Fruit fly (Drosophila melanogaster) whole organism, embryonic: ENCODE data around the gene Oatp30B.

Experiments used
- Atf3 ChIP-seq: fragments of 200-800 bp; sonication (Bioruptor generic); optimal IDR thresholded peaks from 3 replicates; lab custom pipeline; 2016; ENCODE audit warnings: missing biosample characterization, missing genetic modification characterization
- C15 ChIP-seq: fragments of 200-800 bp; sonication (Bioruptor generic); IDR thresholded peaks from 3 replicates; pipeline ENCODE4 v1.3.6; 2022; ENCODE audit warnings: missing biosample characterization, missing genetic modification characterization
- CG10366 ChIP-seq: fragments of 200-800 bp; sonication (Bioruptor generic); IDR thresholded peaks from 2 replicates; pipeline ENCODE4 v1.3.6; 2022; ENCODE audit warnings: missing biosample characterization, missing genetic modification characterization
- CG11456 ChIP-seq: fragments of 200-800 bp; sonication (Bioruptor generic); IDR thresholded peaks from 3 replicates; pipeline ENCODE4 v1.3.6; 2022; ENCODE audit warnings: missing biosample characterization, missing genetic modification characterization
- CG12104 ChIP-seq: fragments of 200-800 bp; sonication (Bioruptor generic); optimal IDR thresholded peaks from 3 replicates; lab custom pipeline; 2016; ENCODE audit warnings: missing biosample characterization, missing genetic modification characterization
- CG13287 ChIP-seq: fragments of 200-800 bp; sonication (Bioruptor generic); IDR thresholded peaks from 2 replicates; pipeline ENCODE4 v1.3.6; 2022; ENCODE audit warnings: missing biosample characterization, missing genetic modification characterization; ENCODE audit not compliant: partially characterized antibody
- CG13296 ChIP-seq: fragments of 200-800 bp; sonication (Bioruptor generic); optimal IDR thresholded peaks from 3 replicates; lab custom pipeline; 2018; ENCODE audit warnings: missing biosample characterization, mild to moderate bottlenecking, missing genetic modification characterization
- CG14050 ChIP-seq: fragments of 200-800 bp; sonication (Bioruptor generic); IDR thresholded peaks from 3 replicates; pipeline ENCODE4 v1.3.6; 2022; ENCODE audit warnings: missing biosample characterization, missing genetic modification characterization
- CG32532 ChIP-seq: fragments of 200-800 bp; sonication (Bioruptor generic); IDR thresholded peaks from 2 replicates; pipeline ENCODE4 v1.3.6; 2022; ENCODE audit warnings: missing biosample characterization, missing genetic modification characterization
- CG32772 ChIP-seq: fragments of 200-800 bp; sonication (Bioruptor generic); IDR thresholded peaks from 2 replicates; pipeline ENCODE4 v1.3.6; 2022; ENCODE audit warnings: missing biosample characterization, missing genetic modification characterization
- CG34376 ChIP-seq: fragments of 200-800 bp; sonication (Bioruptor generic); optimal IDR thresholded peaks from 2 replicates; lab custom pipeline; 2018; ENCODE audit warnings: missing biosample characterization, mild to moderate bottlenecking, missing genetic modification characterization
- CG3995 ChIP-seq: fragments of 200-800 bp; sonication (Bioruptor generic); optimal IDR thresholded peaks from 3 replicates; lab custom pipeline; 2016; ENCODE audit warnings: missing biosample characterization, missing genetic modification characterization
- CG4730 ChIP-seq: fragments of 200-800 bp; sonication (Bioruptor generic); IDR thresholded peaks from 2 replicates; pipeline ENCODE4 v1.3.6; 2022; ENCODE audit warnings: missing biosample characterization, missing genetic modification characterization
- CG6791 ChIP-seq: fragments of 200-800 bp; sonication (Bioruptor generic); IDR thresholded peaks from 3 replicates; pipeline ENCODE4 v1.3.6; 2022; ENCODE audit warnings: missing biosample characterization, missing genetic modification characterization; ENCODE audit not compliant: partially characterized antibody
- CG7271 ChIP-seq: fragments of 200-800 bp; sonication (Bioruptor generic); optimal IDR thresholded peaks from 2 replicates; lab custom pipeline; 2018; ENCODE audit warnings: missing biosample characterization, mild to moderate bottlenecking, missing genetic modification characterization, moderate library complexity
- CG7556 ChIP-seq: fragments of 200-800 bp; sonication (Bioruptor generic); optimal IDR thresholded peaks from 2 replicates; lab custom pipeline; 2017; ENCODE audit warnings: missing biosample characterization, mild to moderate bottlenecking, missing genetic modification characterization
- CG8944 ChIP-seq: fragments of 200-800 bp; sonication (Bioruptor generic); optimal IDR thresholded peaks from 3 replicates; lab custom pipeline; 2016; ENCODE audit warnings: missing biosample characterization, missing genetic modification characterization
- CkIIα-i1 ChIP-seq: fragments of 200-800 bp; sonication (Bioruptor generic); IDR thresholded peaks from 2 replicates; pipeline ENCODE4 v1.3.6; 2022; ENCODE audit warnings: missing biosample characterization, missing genetic modification characterization
- E2f1 ChIP-seq: fragments of 200-800 bp; sonication (Bioruptor generic); IDR thresholded peaks from 2 replicates; pipeline ENCODE4 v1.3.6; 2022; ENCODE audit warnings: missing biosample characterization, missing genetic modification characterization
- HLH3B ChIP-seq: fragments of 200-800 bp; sonication (Bioruptor generic); IDR thresholded peaks from 2 replicates; pipeline ENCODE4 v1.3.6; 2022; ENCODE audit warnings: missing biosample characterization, missing genetic modification characterization
- Hmx ChIP-seq: fragments of 200-800 bp; sonication (Bioruptor generic); optimal IDR thresholded peaks from 2 replicates; lab custom pipeline; 2016; ENCODE audit warnings: missing biosample characterization, missing genetic modification characterization
- Hr39 ChIP-seq: fragments of >200 bp; optimal IDR thresholded peaks from 2 replicates; lab custom pipeline; 2017
- Scr ChIP-seq: fragments of 200-800 bp; sonication (Bioruptor generic); IDR thresholded peaks from 2 replicates; pipeline ENCODE4 v1.3.6; 2022; ENCODE audit warnings: missing biosample characterization, missing genetic modification characterization; ENCODE audit not compliant: partially characterized antibody
- Side ChIP-seq: fragments of 200-800 bp; sonication (Bioruptor generic); optimal IDR thresholded peaks from 2 replicates; lab custom pipeline; 2016; ENCODE audit warnings: missing biosample characterization, missing genetic modification characterization
- Sin3A ChIP-seq: fragments of >200 bp; optimal IDR thresholded peaks from 2 replicates; lab custom pipeline; 2018
- Sox102F ChIP-seq: fragments of 200-800 bp; sonication (Bioruptor generic); optimal IDR thresholded peaks from 2 replicates; lab custom pipeline; 2018; ENCODE audit warnings: missing biosample characterization, mild to moderate bottlenecking, missing genetic modification characterization, moderate library complexity
- Sry-δ ChIP-seq: fragments of 200-800 bp; sonication (Bioruptor generic); optimal IDR thresholded peaks from 2 replicates; lab custom pipeline; 2016; ENCODE audit warnings: missing biosample characterization, missing genetic modification characterization
- TFAM ChIP-seq: fragments of 200-800 bp; sonication (Bioruptor generic); optimal IDR thresholded peaks from 2 replicates; lab custom pipeline; 2017; ENCODE audit warnings: missing biosample characterization, missing genetic modification characterization, inconsistent platforms
- al ChIP-seq: fragments of 200-800 bp; sonication (Bioruptor generic); IDR thresholded peaks from 2 replicates; pipeline ENCODE4 v1.3.6; 2022; ENCODE audit warnings: missing biosample characterization, missing genetic modification characterization
- bab2 ChIP-seq: fragments of 200-800 bp; sonication (Bioruptor generic); optimal IDR thresholded peaks from 2 replicates; lab custom pipeline; 2016; ENCODE audit warnings: missing biosample characterization, missing genetic modification characterization
- bsh ChIP-seq, 2 experiments: fragments of 200-800 bp; sonication (Bioruptor generic); optimal IDR thresholded peaks; 2 replicates each; lab custom pipeline; 2017 to 2018; ENCODE audit warnings: mild to moderate bottlenecking in 2 of 2, missing biosample characterization in 2 of 2, missing genetic modification characterization in 2 of 2, moderate library complexity in 1 of 2
- btn ChIP-seq: fragments of 200-800 bp; sonication (Bioruptor generic); optimal IDR thresholded peaks from 2 replicates; lab custom pipeline; 2016; ENCODE audit warnings: missing biosample characterization, missing genetic modification characterization
- cad ChIP-seq: fragments of >200 bp; optimal IDR thresholded peaks from 2 replicates; lab custom pipeline; 2017; ENCODE audit warnings: missing biosample characterization, missing genetic modification characterization
- chif ChIP-seq, 2 experiments: fragments of 200-800 bp; sonication (Bioruptor generic); optimal IDR thresholded peaks; 3 replicates each; lab custom pipeline; 2016; ENCODE audit warnings: missing biosample characterization in 2 of 2, missing genetic modification characterization in 2 of 2
- dati ChIP-seq: fragments of 200-800 bp; sonication (Bioruptor generic); IDR thresholded peaks from 2 replicates; pipeline ENCODE4 v1.3.6; 2022; ENCODE audit warnings: missing biosample characterization, missing genetic modification characterization
- eve ChIP-seq, 2 experiments: fragments of >200 bp; optimal IDR thresholded peaks; 2 replicates each; lab custom pipeline; 2017; ENCODE audit warnings: missing biosample characterization in 2 of 2, missing genetic modification characterization in 2 of 2
- eyg ChIP-seq: fragments of 200-800 bp; sonication (Bioruptor generic); optimal IDR thresholded peaks from 3 replicates; lab custom pipeline; 2016; ENCODE audit warnings: missing biosample characterization, missing genetic modification characterization
- fd64A ChIP-seq: fragments of 200-800 bp; sonication (Bioruptor generic); optimal IDR thresholded peaks from 3 replicates; lab custom pipeline; 2018; ENCODE audit warnings: missing biosample characterization, mild to moderate bottlenecking, missing genetic modification characterization
- hth ChIP-seq: fragments of >200 bp; optimal IDR thresholded peaks from 2 replicates; lab custom pipeline; 2017; ENCODE audit warnings: inconsistent platforms
- ind ChIP-seq: fragments of 200-800 bp; sonication (Bioruptor generic); optimal IDR thresholded peaks from 3 replicates; lab custom pipeline; 2016; ENCODE audit warnings: missing biosample characterization, missing genetic modification characterization
- kah ChIP-seq: fragments of 200-800 bp; sonication (Bioruptor generic); optimal IDR thresholded peaks from 2 replicates; lab custom pipeline; 2018; ENCODE audit warnings: missing biosample characterization, mild to moderate bottlenecking, missing genetic modification characterization
- ken ChIP-seq: fragments of 200-800 bp; sonication (Bioruptor generic); IDR thresholded peaks from 3 replicates; pipeline ENCODE4 v1.3.6; 2022; ENCODE audit warnings: missing biosample characterization, missing genetic modification characterization
- lab ChIP-seq: fragments of 200-800 bp; sonication (Bioruptor generic); optimal IDR thresholded peaks from 3 replicates; lab custom pipeline; 2017; ENCODE audit warnings: missing biosample characterization, missing genetic modification characterization, mild to moderate bottlenecking, moderate library complexity, missing genetic modification reagents
- lov ChIP-seq, 2 experiments: fragments of 200-800 bp in 1 of 2; fragments of >200 bp in 1 of 2; sonication (Bioruptor generic) in 1 of 2; IDR thresholded peaks in 1 of 2; optimal IDR thresholded peaks in 1 of 2; 2 replicates in 1 of 2; 3 replicates in 1 of 2; pipeline versions ENCODE4 v1.3.6 to Lab custom; 2017 to 2022; ENCODE audit warnings: missing biosample characterization in 1 of 2, missing genetic modification characterization in 1 of 2
- nau ChIP-seq: fragments of 200-800 bp; sonication (Bioruptor generic); optimal IDR thresholded peaks from 3 replicates; lab custom pipeline; 2017; ENCODE audit warnings: missing biosample characterization, mild to moderate bottlenecking, missing genetic modification characterization, missing genetic modification reagents
- ro ChIP-seq: fragments of 200-800 bp; sonication (Bioruptor generic); IDR thresholded peaks from 2 replicates; pipeline ENCODE4 v1.3.6; 2022; ENCODE audit warnings: missing biosample characterization, missing genetic modification characterization
- slbo ChIP-seq: fragments of 200-800 bp; sonication (Bioruptor generic); IDR thresholded peaks from 2 replicates; pipeline ENCODE4 v1.3.6; 2022; ENCODE audit warnings: missing biosample characterization, missing genetic modification characterization
- slou ChIP-seq: fragments of 200-800 bp; sonication (Bioruptor generic); optimal IDR thresholded peaks from 3 replicates; lab custom pipeline; 2016; ENCODE audit warnings: missing biosample characterization, missing genetic modification characterization
- stc ChIP-seq: fragments of 200-800 bp; sonication (Bioruptor generic); IDR thresholded peaks from 2 replicates; pipeline ENCODE4 v1.3.6; 2022; ENCODE audit warnings: missing biosample characterization, missing genetic modification characterization
- tio ChIP-seq: fragments of 200-800 bp; sonication (Bioruptor generic); optimal IDR thresholded peaks from 2 replicates; lab custom pipeline; 2017; ENCODE audit warnings: missing biosample characterization, missing genetic modification characterization, inconsistent platforms
- z ChIP-seq: fragments of 200-800 bp; sonication (Bioruptor generic); IDR thresholded peaks from 3 replicates; pipeline ENCODE4 v1.3.6; 2022; ENCODE audit warnings: missing biosample characterization, missing genetic modification characterization

The Oatp30B gene

dm6 chr2L:9493375-9494263 lies 27.4 kb upstream of the Oatp30B start (continued):
- TF ChIP-seq HLH3B (GFP tag; lab: Robert Waterston, UW) (peak; percentile 53; the same call in 1 of the 2 replicates), stc (GFP tag; lab: Robert Waterston, UW) (peak; percentile 35; the same call in 1 of the 2 replicates), nau (no peak), btn (GFP tag; lab: Kevin White, UChicago) (no peak), CG13287 (GFP tag; lab: Robert Waterston, UW) (no peak), dati (GFP tag; lab: Robert Waterston, UW) (no peak), E2f1 (GFP tag; lab: Robert Waterston, UW) (no peak), Scr (no peak), CG10366 (GFP tag; lab: Robert Waterston, UW) (peak; percentile 49; the same call in 1 of the 2 replicates), CG11456 (GFP tag; lab: Robert Waterston, UW) (no peak), CG3995 (GFP tag; lab: Kevin White, UChicago) (no peak), Hmx (GFP tag; lab: Kevin White, UChicago) (no peak), Atf3 (no peak), Sry-δ (GFP tag; lab: Kevin White, UChicago) (no peak), CG14050 (GFP tag; lab: Robert Waterston, UW) (no peak), CG7271 (tag; lab: Kevin White, UChicago) (no peak), bsh (GFP tag; optimal IDR thresholded peaks at IDR 0.05; lab: Kevin White, UChicago) (peak in 1 of 2 experiments; percentile 21), fd64A (GFP tag; lab: Kevin White, UChicago) (no peak), Hr39 (no peak), TFAM (GFP tag; lab: Kevin White, UChicago) (no peak), eve (GFP tag; optimal IDR thresholded peaks at IDR 0.05; lab: Kevin White, UChicago) (peak in 1 of 2 experiments; percentile 89), hth (lab: Kevin White, UChicago) (no peak), CkIIα-i1 (GFP tag; lab: Robert Waterston, UW) (no peak), CG8944 (GFP tag; lab: Kevin White, UChicago) (no peak), C15 (GFP tag; lab: Robert Waterston, UW) (no peak), Side (GFP tag; lab: Kevin White, UChicago) (no peak), z (GFP tag; lab: Robert Waterston, UW) (no peak), CG4730 (GFP tag; lab: Robert Waterston, UW) (no peak), lab (peak; percentile 56), CG32532 (GFP tag; lab: Robert Waterston, UW) (peak; percentile 73; the same call in 1 of the 2 replicates), tio (GFP tag; lab: Kevin White, UChicago) (no peak), CG6791 (peak; percentile 54; the same call in 1 of the 3 replicates), cad (GFP tag; lab: Kevin White, UChicago) (no peak), ken (GFP tag; lab: Robert Waterston, UW) (no peak), CG7556 (GFP tag; lab: Kevin White, UChicago) (peak; percentile 14), CG12104 (GFP tag; lab: Kevin White, UChicago) (no peak), CG32772 (no peak), slbo (peak; percentile 48; the same call in 1 of the 2 replicates), bab2 (no peak), slou (no peak), eyg (GFP tag; lab: Kevin White, UChicago) (no peak), chif (GFP tag; optimal IDR thresholded peaks at IDR 0.05; lab: Kevin White, UChicago) (no peak), CG34376 (no peak), Sox102F (GFP tag; lab: Kevin White, UChicago) (peak; percentile 39), ro (GFP tag; lab: Robert Waterston, UW) (no peak), CG13296 (GFP tag; lab: Kevin White, UChicago) (peak; percentile 45), al (no peak), kah (no peak), Sin3A (lab: Kevin White, UChicago) (no peak), ind (peak; percentile 54), lov (optimal IDR thresholded peaks at IDR 0.05; lab: Kevin White, UChicago) (no peak), lov (GFP tag; IDR thresholded peaks at IDR 0.05; lab: Robert Waterston, UW) (no peak)
